Fruit fly (Drosophila melanogaster) whole organism, embryonic: ENCODE measurements around the gene CG5068.

ENCODE experiments used
- Asciz ChIP-seq: fragments of 200-800 bp; sonication (Bioruptor generic); optimal IDR thresholded peaks from 2 replicates; lab custom pipeline; 2017; ENCODE audit warnings: missing biosample characterization, mild to moderate bottlenecking, missing genetic modification characterization, missing genetic modification reagents
- CG10209 ChIP-seq: fragments of 200-800 bp; sonication (Bioruptor generic); optimal IDR thresholded peaks from 3 replicates; lab custom pipeline; 2017; ENCODE audit warnings: missing biosample characterization, mild to moderate bottlenecking, missing genetic modification characterization, missing genetic modification reagents
- CG10959 ChIP-seq: fragments of 200-800 bp; sonication (Bioruptor generic); IDR thresholded peaks from 2 replicates; pipeline ENCODE4 v1.3.6; 2022; ENCODE audit warnings: missing biosample characterization, missing genetic modification characterization
- CG11504 ChIP-seq: fragments of 200-800 bp; sonication (Bioruptor generic); optimal IDR thresholded peaks from 3 replicates; lab custom pipeline; 2019; ENCODE audit warnings: missing biosample characterization, mild to moderate bottlenecking, missing genetic modification characterization, moderate library complexity
- CG12071 ChIP-seq: fragments of 200-800 bp; sonication (Bioruptor generic); optimal IDR thresholded peaks from 3 replicates; lab custom pipeline; 2018; ENCODE audit warnings: missing biosample characterization, mild to moderate bottlenecking, missing genetic modification characterization
- CG12104 ChIP-seq: fragments of 200-800 bp; sonication (Bioruptor generic); optimal IDR thresholded peaks from 3 replicates; lab custom pipeline; 2016; ENCODE audit warnings: missing biosample characterization, missing genetic modification characterization
- CG14050 ChIP-seq: fragments of 200-800 bp; sonication (Bioruptor generic); IDR thresholded peaks from 3 replicates; pipeline ENCODE4 v1.3.6; 2022; ENCODE audit warnings: missing biosample characterization, missing genetic modification characterization
- CG14441 ChIP-seq: fragments of 200-800 bp; sonication (Bioruptor generic); IDR thresholded peaks from 2 replicates; pipeline ENCODE4 v1.3.6; 2022; ENCODE audit warnings: missing biosample characterization, missing genetic modification characterization
- CG15696 ChIP-seq: fragments of 200-800 bp; sonication (Bioruptor generic); optimal IDR thresholded peaks from 2 replicates; lab custom pipeline; 2019; ENCODE audit warnings: missing biosample characterization, mild to moderate bottlenecking, missing genetic modification characterization, moderate library complexity
- CG1792 ChIP-seq: fragments of 200-800 bp; sonication (Bioruptor generic); optimal IDR thresholded peaks from 2 replicates; lab custom pipeline; 2016; ENCODE audit warnings: missing biosample characterization, missing genetic modification characterization
- CG32532 ChIP-seq: fragments of 200-800 bp; sonication (Bioruptor generic); IDR thresholded peaks from 2 replicates; pipeline ENCODE4 v1.3.6; 2022; ENCODE audit warnings: missing biosample characterization, missing genetic modification characterization
- CG33557 ChIP-seq: fragments of 200-800 bp; sonication (Bioruptor generic); optimal IDR thresholded peaks from 2 replicates; lab custom pipeline; 2019; ENCODE audit warnings: missing biosample characterization, mild to moderate bottlenecking, missing genetic modification characterization, moderate library complexity
- CG3847 ChIP-seq: fragments of 200-800 bp; sonication (Bioruptor generic); IDR thresholded peaks from 2 replicates; pipeline ENCODE4 v1.3.6; 2022; ENCODE audit warnings: missing biosample characterization, missing genetic modification characterization
- CG4328 ChIP-seq: fragments of 200-800 bp; sonication (Bioruptor generic); optimal IDR thresholded peaks from 3 replicates; lab custom pipeline; 2017; ENCODE audit warnings: missing biosample characterization, missing genetic modification reagents, missing genetic modification characterization
- CG4404 ChIP-seq: fragments of 200-800 bp; sonication (Bioruptor generic); IDR thresholded peaks from 2 replicates; pipeline ENCODE4 v1.3.6; 2022; ENCODE audit warnings: missing biosample characterization, missing genetic modification characterization
- CG4820 ChIP-seq: fragments of 200-800 bp; sonication (Bioruptor generic); optimal IDR thresholded peaks from 3 replicates; lab custom pipeline; 2016; ENCODE audit warnings: missing biosample characterization, missing genetic modification characterization
- CG7271 ChIP-seq: fragments of 200-800 bp; sonication (Bioruptor generic); optimal IDR thresholded peaks from 2 replicates; lab custom pipeline; 2018; ENCODE audit warnings: missing biosample characterization, mild to moderate bottlenecking, missing genetic modification characterization, moderate library complexity
- CG7786 ChIP-seq: fragments of 200-800 bp; sonication (Bioruptor generic); optimal IDR thresholded peaks from 2 replicates; lab custom pipeline; 2016; ENCODE audit warnings: missing biosample characterization, missing genetic modification characterization
- CG9876 ChIP-seq: fragments of 200-800 bp; sonication (Bioruptor generic); optimal IDR thresholded peaks from 2 replicates; lab custom pipeline; 2016; ENCODE audit warnings: missing biosample characterization, missing genetic modification characterization
- D19B ChIP-seq: fragments of 200-800 bp; sonication (Bioruptor generic); optimal IDR thresholded peaks from 2 replicates; lab custom pipeline; 2017; ENCODE audit warnings: missing biosample characterization, mild to moderate bottlenecking, missing genetic modification characterization
- Dad ChIP-seq: fragments of 200-800 bp; sonication (Bioruptor generic); optimal IDR thresholded peaks from 3 replicates; lab custom pipeline; 2016; ENCODE audit warnings: missing biosample characterization, missing genetic modification characterization
- Fer3 ChIP-seq: fragments of 200-800 bp; sonication (Bioruptor generic); optimal IDR thresholded peaks from 2 replicates; lab custom pipeline; 2018; ENCODE audit warnings: missing biosample characterization, mild to moderate bottlenecking, missing genetic modification characterization, moderate library complexity
- Gsc ChIP-seq: fragments of 200-800 bp; sonication (Bioruptor generic); IDR thresholded peaks from 2 replicates; pipeline ENCODE4 v1.3.6; 2022; ENCODE audit warnings: missing biosample characterization, missing genetic modification characterization
- Gug ChIP-seq: fragments of 200-800 bp; sonication (Bioruptor generic); IDR thresholded peaks from 4 replicates; pipeline ENCODE4 v1.3.6; 2022; ENCODE audit warnings: missing biosample characterization, missing genetic modification characterization
- Mrtf ChIP-seq: fragments of 200-800 bp; sonication (Bioruptor generic); IDR thresholded peaks from 3 replicates; pipeline ENCODE4 v1.3.6; 2022; ENCODE audit warnings: missing biosample characterization, missing genetic modification characterization
- Neu2 ChIP-seq: fragments of 200-800 bp; sonication (Bioruptor generic); optimal IDR thresholded peaks from 3 replicates; lab custom pipeline; 2016; ENCODE audit warnings: missing biosample characterization, missing genetic modification characterization, borderline replicate concordance
- Rfx ChIP-seq: fragments of 200-800 bp; sonication (Bioruptor generic); IDR thresholded peaks from 2 replicates; pipeline ENCODE4 v1.3.6; 2022; ENCODE audit warnings: missing biosample characterization, missing genetic modification characterization
- Rx ChIP-seq: fragments of 200-800 bp; sonication (Bioruptor generic); IDR thresholded peaks from 2 replicates; pipeline ENCODE4 v1.3.6; 2022; ENCODE audit warnings: missing biosample characterization, missing genetic modification characterization
- Sin3A ChIP-seq: fragments of >200 bp; optimal IDR thresholded peaks from 2 replicates; lab custom pipeline; 2018
- Sox100B ChIP-seq: fragments of 200-800 bp; sonication (Bioruptor generic); optimal IDR thresholded peaks from 3 replicates; lab custom pipeline; 2018; ENCODE audit warnings: missing biosample characterization, mild to moderate bottlenecking, missing genetic modification characterization
- Ssrp ChIP-seq: fragments of 200-800 bp; sonication (Bioruptor generic); optimal IDR thresholded peaks from 2 replicates; lab custom pipeline; 2018; ENCODE audit warnings: missing biosample characterization, mild to moderate bottlenecking, missing genetic modification characterization, moderate library complexity
- cg ChIP-seq: fragments of 200-800 bp; sonication (Bioruptor generic); optimal IDR thresholded peaks from 3 replicates; lab custom pipeline; 2019; ENCODE audit warnings: missing biosample characterization, mild to moderate bottlenecking, missing genetic modification characterization, moderate library complexity
- crol ChIP-seq: fragments of 200-800 bp; sonication (Bioruptor generic); IDR thresholded peaks from 2 replicates; pipeline ENCODE4 v1.3.6; 2022; ENCODE audit warnings: missing biosample characterization, missing genetic modification characterization
- cwo ChIP-seq: fragments of 200-800 bp; sonication (Bioruptor generic); optimal IDR thresholded peaks from 3 replicates; lab custom pipeline; 2017; ENCODE audit warnings: missing biosample characterization, missing genetic modification characterization, mild to moderate bottlenecking, moderate library complexity, missing genetic modification reagents
- dmrt11E ChIP-seq: fragments of 200-800 bp; sonication (Bioruptor generic); optimal IDR thresholded peaks from 3 replicates; lab custom pipeline; 2018; ENCODE audit warnings: missing biosample characterization, mild to moderate bottlenecking, missing genetic modification characterization, moderate library complexity
- fd96Cb ChIP-seq: fragments of 200-800 bp; sonication (Bioruptor generic); optimal IDR thresholded peaks from 2 replicates; lab custom pipeline; 2018; ENCODE audit warnings: missing biosample characterization, mild to moderate bottlenecking, missing genetic modification characterization, moderate library complexity
- gem ChIP-seq: fragments of 200-800 bp; sonication (Bioruptor generic); optimal IDR thresholded peaks from 2 replicates; lab custom pipeline; 2019; ENCODE audit warnings: missing biosample characterization, mild to moderate bottlenecking, missing genetic modification characterization, moderate library complexity
- hkb ChIP-seq, 2 experiments: fragments of 200-800 bp in 1 of 2; fragments of >200 bp in 1 of 2; sonication (Bioruptor generic) in 1 of 2; IDR thresholded peaks in 1 of 2; optimal IDR thresholded peaks in 1 of 2; 2 replicates each; pipeline versions ENCODE4 v1.3.6 to Lab custom; 2017 to 2022; ENCODE audit warnings: missing biosample characterization in 1 of 2, missing genetic modification characterization in 1 of 2
- insv ChIP-seq, 2 experiments: fragments of 200-800 bp; sonication (Bioruptor generic); optimal IDR thresholded peaks; 3 replicates each; lab custom pipeline; 2016 to 2018; ENCODE audit warnings: missing biosample characterization in 2 of 2, missing genetic modification characterization in 2 of 2
- sd ChIP-seq: fragments of 200-800 bp; sonication (Bioruptor generic); optimal IDR thresholded peaks from 3 replicates; lab custom pipeline; 2018; ENCODE audit warnings: missing biosample characterization, mild to moderate bottlenecking, missing genetic modification characterization, moderate library complexity
- sim ChIP-seq: fragments of 200-800 bp; sonication (Bioruptor generic); IDR thresholded peaks from 2 replicates; pipeline ENCODE4 v1.3.6; 2022; ENCODE audit warnings: missing biosample characterization, missing genetic modification characterization
- slbo ChIP-seq: fragments of 200-800 bp; sonication (Bioruptor generic); IDR thresholded peaks from 2 replicates; pipeline ENCODE4 v1.3.6; 2022; ENCODE audit warnings: missing biosample characterization, missing genetic modification characterization
- so ChIP-seq: fragments of 200-800 bp; sonication (Bioruptor generic); IDR thresholded peaks from 3 replicates; pipeline ENCODE4 v1.3.6; 2022; ENCODE audit warnings: missing biosample characterization, missing genetic modification characterization
- stc ChIP-seq: fragments of 200-800 bp; sonication (Bioruptor generic); IDR thresholded peaks from 2 replicates; pipeline ENCODE4 v1.3.6; 2022; ENCODE audit warnings: missing biosample characterization, missing genetic modification characterization
- trem ChIP-seq: fragments of 200-800 bp; optimal IDR thresholded peaks from 3 replicates; lab custom pipeline; 2019; ENCODE audit warnings: missing biosample characterization, mild to moderate bottlenecking, missing genetic modification characterization, moderate library complexity
- tx ChIP-seq: fragments of 200-800 bp; sonication (Bioruptor generic); optimal IDR thresholded peaks from 2 replicates; lab custom pipeline; 2016; ENCODE audit warnings: missing biosample characterization, missing genetic modification characterization
- unpg ChIP-seq: fragments of 200-800 bp; sonication (Bioruptor generic); optimal IDR thresholded peaks from 3 replicates; lab custom pipeline; 2018; ENCODE audit warnings: missing biosample characterization, mild to moderate bottlenecking, missing genetic modification characterization, moderate library complexity
- usp ChIP-seq: fragments of >200 bp; optimal IDR thresholded peaks from 2 replicates; lab custom pipeline; 2017; ENCODE audit warnings: missing biosample characterization, missing genetic modification characterization
- zen ChIP-seq: fragments of 200-800 bp; sonication (Bioruptor generic); optimal IDR thresholded peaks from 3 replicates; lab custom pipeline; 2018; ENCODE audit warnings: missing biosample characterization, mild to moderate bottlenecking, missing genetic modification characterization, moderate library complexity

CG5068 gene

dm6 chr3L:9033999-9034626 is 47.6 kb downstream of the CG5068 start (continued):
- TF ChIP-seq hkb (optimal IDR thresholded peaks at IDR 0.05; lab: Kevin White, UChicago) (no peak), hkb (GFP tag; IDR thresholded peaks at IDR 0.05; lab: Robert Waterston, UW) (peak; percentile 75), stc (GFP tag; lab: Robert Waterston, UW) (peak; percentile 67; the same call in 1 of the 2 replicates), CG1792 (GFP tag; lab: Kevin White, UChicago) (peak; percentile 40), Sox100B (GFP tag; lab: Kevin White, UChicago) (peak; percentile 74), gem (peak; percentile 30), Sin3A (lab: Kevin White, UChicago) (no peak), CG14441 (GFP tag; lab: Robert Waterston, UW) (peak; percentile 70), Rfx (GFP tag; lab: Robert Waterston, UW) (0 out of 2 replicates have a peak, but pooled peaks have one; percentile 26), sim (GFP tag; lab: Robert Waterston, UW) (peak; percentile 63; the same call in 1 of the 2 replicates), Fer3 (tag; lab: Kevin White, UChicago) (peak; percentile 39), Dad (GFP tag; lab: Kevin White, UChicago) (peak; percentile 30), Ssrp (tag; lab: Kevin White, UChicago) (peak; percentile 22), CG10209 (peak; percentile 41), so (GFP tag; lab: Robert Waterston, UW) (peak; percentile 76), Mrtf (GFP tag; lab: Robert Waterston, UW) (peak; percentile 66; the same call in 1 of the 3 replicates), unpg (peak; percentile 3), Gug (GFP tag; lab: Robert Waterston, UW) (peak; percentile 33; the same call in 2 of the 4 replicates), CG7786 (GFP tag; lab: Kevin White, UChicago) (no peak), CG4328 (peak; percentile 24), slbo (GFP tag; lab: Robert Waterston, UW) (peak; percentile 37; the same call in 1 of the 2 replicates), CG32532 (GFP tag; lab: Robert Waterston, UW) (0 out of 2 replicates have a peak, but pooled peaks have one; percentile 12), CG4820 (peak; percentile 86), crol (GFP tag; lab: Robert Waterston, UW) (peak; percentile 54; the same call in 1 of the 2 replicates), CG11504 (tag; lab: Kevin White, UChicago) (peak; percentile 80), usp (GFP tag; lab: Kevin White, UChicago) (no peak), CG12071 (GFP tag; lab: Kevin White, UChicago) (peak; percentile 40), Neu2 (GFP tag; lab: Kevin White, UChicago) (peak; percentile 24), CG12104 (GFP tag; lab: Kevin White, UChicago) (peak; percentile 57), sd (no peak), CG9876 (no peak), Gsc (GFP tag; lab: Robert Waterston, UW) (peak; percentile 49; the same call in 1 of the 2 replicates), Rx (GFP tag; lab: Robert Waterston, UW) (peak; percentile 31; the same call in 1 of the 2 replicates), CG14050 (GFP tag; lab: Robert Waterston, UW) (peak; percentile 15; the same call in 1 of the 3 replicates), cwo (GFP tag; lab: Kevin White, UChicago) (peak; percentile 11), zen (peak; percentile 92), CG15696 (tag; lab: Kevin White, UChicago) (peak; percentile 73), fd96Cb (tag; lab: Kevin White, UChicago) (peak; percentile 81), CG3847 (GFP tag; lab: Robert Waterston, UW) (peak; percentile 42), dmrt11E (tag; lab: Kevin White, UChicago) (peak; percentile 72), Asciz (GFP tag; lab: Kevin White, UChicago) (peak; percentile 67), trem (peak; percentile 78), CG33557 (GFP tag; lab: Kevin White, UChicago) (peak; percentile 41), cg (GFP tag; lab: Kevin White, UChicago) (no peak), CG10959 (GFP tag; lab: Robert Waterston, UW) (peak; percentile 86), CG7271 (tag; lab: Kevin White, UChicago) (peak; percentile 87), D19B (GFP tag; lab: Kevin White, UChicago) (no peak), tx (GFP tag; lab: Kevin White, UChicago) (peak; percentile 8), CG4404 (GFP tag; lab: Robert Waterston, UW) (peak; percentile 78), insv (GFP tag; optimal IDR thresholded peaks at IDR 0.05; lab: Kevin White, UChicago) (no peak)
